Worm (Caenorhabditis elegans) whole organism, L2 larva: ENCODE measurements around the gene F20E11.7.

Experiments used
- blmp-1 ChIP-seq: sonication (generic microtip); optimal IDR thresholded peaks from 2 replicates; lab custom pipeline; 2017; ENCODE audit warnings: missing genetic modification characterization, mild to moderate bottlenecking, missing compliant biosample characterization, antibody characterized with exemption, moderate library complexity; ENCODE audit not compliant: insufficient read depth
- ceh-16 ChIP-seq: fragments of 150-350 bp; optimal IDR thresholded peaks from 2 replicates; lab custom pipeline; 2014; ENCODE audit warnings: missing biosample characterization, missing genetic modification characterization
- ceh-82 ChIP-seq: fragments of 150-350 bp; optimal IDR thresholded peaks from 2 replicates; lab custom pipeline; 2014; ENCODE audit warnings: missing biosample characterization, missing genetic modification characterization
- snpc-4 ChIP-seq: fragments of 150-350 bp; optimal IDR thresholded peaks from 2 replicates; lab custom pipeline; 2014; ENCODE audit warnings: missing biosample characterization, missing genetic modification characterization
- ztf-11 ChIP-seq: sonication (generic microtip); optimal IDR thresholded peaks from 2 replicates; lab custom pipeline; 2017; ENCODE audit warnings: missing biosample characterization, missing genetic modification characterization

DNA sequence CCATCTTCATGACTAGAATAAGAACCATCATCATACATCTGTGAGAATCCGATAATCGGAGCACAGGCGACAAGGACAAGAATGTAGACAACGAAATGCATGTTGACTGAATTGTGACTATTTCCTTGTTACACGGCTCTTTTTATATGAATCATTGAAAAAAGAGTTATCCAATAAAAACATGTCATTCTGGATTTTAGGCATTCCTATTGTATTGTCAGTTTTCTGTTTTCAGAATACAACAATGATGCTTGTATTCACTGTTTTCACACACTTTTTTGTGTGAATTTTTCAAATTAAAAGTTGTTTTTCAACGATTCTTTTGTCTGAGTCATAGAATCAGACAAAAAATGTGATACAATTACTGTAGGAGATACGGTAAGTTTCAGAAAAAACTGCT lies 27.9 kb upstream of the F20E11.7 start, which contains the start of gene F20E11.18:
- TF ChIP-seq ztf-11 (tag; lab: Kevin White, UChicago) (no peak), blmp-1 (tag; lab: Kevin White, UChicago) (no peak), ceh-82 (no peak), snpc-4 (tag; lab: Kevin White, UChicago) (no peak), ceh-16 (tag; lab: Kevin White, UChicago) (no peak)
